Fruit fly (Drosophila melanogaster) whole organism, adult: ENCODE results near the gene Dhps.

ENCODE experiments used
- CG11617 ChIP-seq: fragments of 200-800 bp; sonication (Bioruptor generic); optimal IDR thresholded peaks from 2 replicates; lab custom pipeline; 2017; ENCODE audit warnings: mild to moderate bottlenecking, missing biosample characterization, missing genetic modification reagents, missing genetic modification characterization
- CG12768 ChIP-seq: fragments of 200-800 bp; sonication (Bioruptor generic); optimal IDR thresholded peaks from 2 replicates; lab custom pipeline; 2017; ENCODE audit warnings: missing biosample characterization, missing genetic modification characterization, mild to moderate bottlenecking, moderate library complexity, missing genetic modification reagents
- CG14711 ChIP-seq: fragments of 200-800 bp; sonication (Bioruptor generic); optimal IDR thresholded peaks from 2 replicates; lab custom pipeline; 2018; ENCODE audit warnings: missing biosample characterization, mild to moderate bottlenecking, missing genetic modification characterization, moderate library complexity
- CG1620 ChIP-seq: fragments of 200-800 bp; sonication (Bioruptor generic); optimal IDR thresholded peaks from 2 replicates; lab custom pipeline; 2016; ENCODE audit warnings: missing biosample characterization, missing genetic modification characterization
- CG33017 ChIP-seq: fragments of 200-800 bp; sonication (Bioruptor generic); optimal IDR thresholded peaks from 2 replicates; lab custom pipeline; 2018; ENCODE audit warnings: missing biosample characterization, mild to moderate bottlenecking, missing genetic modification characterization, moderate library complexity
- CG5204 ChIP-seq: fragments of 200-800 bp; sonication (Bioruptor generic); optimal IDR thresholded peaks from 2 replicates; lab custom pipeline; 2016; ENCODE audit warnings: missing biosample characterization, missing genetic modification characterization
- CG7045 ChIP-seq: fragments of 200-800 bp; sonication (Bioruptor generic); optimal IDR thresholded peaks from 2 replicates; lab custom pipeline; 2017; ENCODE audit warnings: missing biosample characterization, mild to moderate bottlenecking, missing genetic modification characterization
- CG7101 ChIP-seq: fragments of 200-800 bp; sonication (Bioruptor generic); optimal IDR thresholded peaks from 2 replicates; lab custom pipeline; 2018; ENCODE audit warnings: missing biosample characterization, mild to moderate bottlenecking, missing genetic modification characterization, moderate library complexity
- Clk ChIP-seq: fragments of 200-800 bp; sonication (Bioruptor generic); optimal IDR thresholded peaks from 2 replicates; lab custom pipeline; 2017; ENCODE audit warnings: missing biosample characterization, missing genetic modification characterization
- Crg-1 ChIP-seq: fragments of 200-800 bp; sonication (Bioruptor generic); optimal IDR thresholded peaks from 2 replicates; lab custom pipeline; 2016; ENCODE audit warnings: missing biosample characterization, missing genetic modification characterization
- Hr96 ChIP-seq: fragments of 200-800 bp; sonication (Bioruptor generic); optimal IDR thresholded peaks from 2 replicates; lab custom pipeline; 2016; ENCODE audit warnings: missing biosample characterization, missing genetic modification characterization
- Mnt ChIP-seq: fragments of 200-800 bp; sonication (Bioruptor generic); optimal IDR thresholded peaks from 2 replicates; lab custom pipeline; 2016; ENCODE audit warnings: missing biosample characterization, mild to moderate bottlenecking, missing genetic modification characterization
- bab1 ChIP-seq: fragments of 200-800 bp; sonication (Bioruptor generic); optimal IDR thresholded peaks from 3 replicates; lab custom pipeline; 2019; ENCODE audit warnings: missing biosample characterization, mild to moderate bottlenecking, missing genetic modification characterization, moderate library complexity
- cic ChIP-seq: fragments of 200-800 bp; sonication (Bioruptor generic); optimal IDR thresholded peaks from 2 replicates; lab custom pipeline; 2017; ENCODE audit warnings: missing biosample characterization, mild to moderate bottlenecking, missing genetic modification characterization, moderate library complexity
- cnc ChIP-seq, 2 experiments: fragments of >200 bp; optimal IDR thresholded peaks; 2 replicates each; lab custom pipeline; 2017
- kay ChIP-seq: fragments of 200-800 bp; sonication (Bioruptor generic); peaks from one replicate; lab custom pipeline; 2016; ENCODE audit warnings: missing biosample characterization, missing genetic modification characterization, borderline replicate concordance
- ovo ChIP-seq: fragments of 200-800 bp; sonication (Bioruptor generic); optimal IDR thresholded peaks from 2 replicates; lab custom pipeline; 2016; ENCODE audit warnings: missing biosample characterization, missing genetic modification characterization
- pad ChIP-seq: fragments of 200-800 bp; sonication (Bioruptor generic); optimal IDR thresholded peaks from 3 replicates; lab custom pipeline; 2017; ENCODE audit warnings: missing biosample characterization, missing genetic modification characterization, mild to moderate bottlenecking, moderate library complexity, missing genetic modification reagents
- tj ChIP-seq: fragments of 200-800 bp; sonication (Bioruptor generic); optimal IDR thresholded peaks from 3 replicates; lab custom pipeline; 2017; ENCODE audit warnings: missing biosample characterization, mild to moderate bottlenecking, missing genetic modification characterization, moderate library complexity
- toe ChIP-seq: fragments of 200-800 bp; sonication (Bioruptor generic); optimal IDR thresholded peaks from 2 replicates; lab custom pipeline; 2016; ENCODE audit warnings: missing biosample characterization, missing genetic modification characterization

The Dhps gene

DNA sequence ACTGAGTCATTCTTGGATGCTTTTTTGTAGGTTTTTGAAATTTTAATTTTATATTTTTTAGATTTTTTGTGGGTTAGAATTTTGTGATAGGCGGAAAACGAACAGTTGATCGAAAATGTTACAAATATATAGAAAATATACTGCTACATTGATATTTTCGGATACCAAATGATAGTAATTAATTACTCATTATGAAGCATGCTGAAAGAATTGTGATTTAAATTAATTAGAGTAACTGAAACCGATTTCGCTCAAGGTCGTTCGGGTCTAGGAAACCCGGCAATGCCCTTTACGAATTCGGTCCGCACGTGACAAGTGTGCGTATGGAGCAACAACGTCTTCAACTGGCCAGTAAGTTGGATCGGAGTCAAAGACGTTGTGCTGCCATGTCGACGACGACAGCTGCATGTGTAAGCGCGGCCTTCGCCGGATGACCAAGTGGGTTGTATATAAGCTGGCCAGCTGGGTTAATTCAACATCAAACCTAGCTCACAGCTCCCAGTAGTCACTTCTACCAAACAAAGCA, 4.4 kb downstream of the Dhps start, which contains the start of the genes CG7366 and CG13679:
Gene CG7366, minus strand, starts transcription at position 101 of the 526 bp plus-strand sequence.
Gene CG13679, plus strand, starts transcription at position 476 of the 526 bp plus-strand sequence.
- TF ChIP-seq Mnt (GFP tag; lab: Kevin White, UChicago) (no peak), pad (no peak), Crg-1 (GFP tag; lab: Kevin White, UChicago) (no peak), cnc (optimal IDR thresholded peaks at IDR 0.05; lab: Kevin White, UChicago) (no peak), CG12768 (GFP tag; lab: Kevin White, UChicago) (no peak), ovo (GFP tag; lab: Kevin White, UChicago) (no peak), CG14711 (tag; lab: Kevin White, UChicago) (no peak), CG5204 (no peak), CG1620 (GFP tag; lab: Kevin White, UChicago) (no peak), Clk (GFP tag; lab: Kevin White, UChicago) (no peak), CG33017 (tag; lab: Kevin White, UChicago) (no peak), CG11617 (no peak), bab1 (GFP tag; lab: Kevin White, UChicago) (no peak), toe (GFP tag; lab: Kevin White, UChicago) (no peak), tj (GFP tag; lab: Kevin White, UChicago) (no peak)

DNA sequence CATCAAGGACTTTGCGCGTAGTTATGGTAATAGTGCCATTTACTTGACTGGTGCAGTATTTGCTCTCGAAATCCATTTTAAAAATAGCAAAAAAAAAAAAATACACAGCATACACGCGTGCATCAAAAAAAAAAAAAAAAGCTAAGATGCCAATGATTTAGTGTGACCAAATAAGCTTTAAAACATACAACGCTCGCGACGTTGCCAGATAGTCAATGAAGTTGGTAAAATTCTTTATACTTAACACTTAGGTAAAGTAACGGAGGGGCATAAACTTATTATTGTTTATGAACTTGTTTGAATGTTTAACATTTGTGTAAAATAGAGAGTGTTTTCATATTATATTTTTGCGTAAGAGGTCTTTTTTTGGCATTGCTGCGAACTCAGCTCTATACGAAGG, 12.6 kb downstream of the Dhps start, which contains the start of gene tut:
Gene tut, minus strand, starts transcription at position 148 of the 400 bp plus-strand sequence.
- TF ChIP-seq CG7101 (no peak), toe (GFP tag; lab: Kevin White, UChicago) (no peak), Clk (GFP tag; lab: Kevin White, UChicago) (no peak), kay (GFP tag; lab: Kevin White, UChicago) (no peak), CG14711 (tag; lab: Kevin White, UChicago) (no peak), tj (GFP tag; lab: Kevin White, UChicago) (no peak), CG7045 (GFP tag; lab: Kevin White, UChicago) (no peak), Crg-1 (GFP tag; lab: Kevin White, UChicago) (no peak), CG33017 (tag; lab: Kevin White, UChicago) (no peak), CG5204 (no peak)

DNA sequence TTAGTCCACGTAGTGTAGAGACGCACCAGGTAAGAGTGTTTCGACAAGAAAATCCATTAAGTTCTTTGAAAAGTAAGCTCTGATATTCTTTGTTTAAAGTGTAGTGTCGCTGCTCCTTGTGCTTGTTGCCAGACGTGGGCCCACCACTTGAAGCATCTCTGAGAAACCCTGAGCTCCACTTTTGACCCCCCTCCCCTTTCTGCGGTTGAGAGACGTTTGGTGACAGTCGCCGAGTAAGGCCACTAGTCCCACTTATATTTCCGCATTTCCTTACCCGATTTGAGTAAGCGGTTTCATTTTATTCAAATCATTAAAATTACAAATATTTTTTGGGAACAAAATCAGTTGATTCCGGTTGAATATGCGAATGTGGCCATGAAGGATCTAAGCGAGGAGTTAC, 13.6 kb downstream of the Dhps start, which contains the start of gene CG8006:
Gene CG8006, plus strand, starts transcription at position 301 of the 400 bp plus-strand sequence.
- TF ChIP-seq toe (GFP tag; lab: Kevin White, UChicago): no peak
- no peak for TF ChIP-seq CG5204
- TF ChIP-seq Mnt (GFP tag; lab: Kevin White, UChicago): no peak
- no peak for TF ChIP-seq Crg-1 (GFP tag; lab: Kevin White, UChicago)
- TF ChIP-seq tj (GFP tag; lab: Kevin White, UChicago): no peak
- TF ChIP-seq CG14711 (tag; lab: Kevin White, UChicago): no peak
- no peak for TF ChIP-seq ovo (GFP tag; lab: Kevin White, UChicago)
- no peak for TF ChIP-seq CG12768 (GFP tag; lab: Kevin White, UChicago)
- TF ChIP-seq Clk (GFP tag; lab: Kevin White, UChicago): no peak
- TF ChIP-seq CG7101: no peak
- TF ChIP-seq cnc (optimal IDR thresholded peaks at IDR 0.05; lab: Kevin White, UChicago): no peak

DNA sequence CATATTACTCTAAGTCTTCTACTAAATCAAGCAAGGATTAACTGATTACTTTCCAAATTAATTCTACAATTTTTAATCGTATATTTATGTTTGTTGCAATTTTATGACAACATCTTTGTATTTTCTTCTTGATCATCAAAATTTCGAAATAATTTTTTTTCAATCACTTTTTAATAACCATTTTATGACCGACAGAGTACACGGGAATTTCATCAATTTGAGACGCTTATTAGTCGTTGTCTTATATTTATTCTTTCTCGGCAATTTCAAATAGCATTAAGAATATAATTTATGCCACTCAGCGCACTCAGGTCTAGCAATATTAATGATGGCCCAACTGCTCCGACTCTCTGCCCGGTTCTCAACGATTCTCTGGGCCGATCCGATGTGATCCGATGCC, 17.0 kb downstream of the Dhps start, which contains the start of gene CG8012:
Gene CG8012, plus strand, starts transcription at position 301 of the 400 bp plus-strand sequence.
- TF ChIP-seq Crg-1 (GFP tag; lab: Kevin White, UChicago) (no peak), Clk (GFP tag; lab: Kevin White, UChicago) (no peak), cic (GFP tag; lab: Kevin White, UChicago) (no peak), Mnt (GFP tag; lab: Kevin White, UChicago) (no peak), kay (GFP tag; lab: Kevin White, UChicago) (no peak), toe (GFP tag; lab: Kevin White, UChicago) (no peak), cnc (optimal IDR thresholded peaks at IDR 0.05; lab: Kevin White, UChicago) (no peak), Hr96 (GFP tag; lab: Kevin White, UChicago) (no peak), bab1 (GFP tag; lab: Kevin White, UChicago) (no peak), CG12768 (GFP tag; lab: Kevin White, UChicago) (no peak)

DNA sequence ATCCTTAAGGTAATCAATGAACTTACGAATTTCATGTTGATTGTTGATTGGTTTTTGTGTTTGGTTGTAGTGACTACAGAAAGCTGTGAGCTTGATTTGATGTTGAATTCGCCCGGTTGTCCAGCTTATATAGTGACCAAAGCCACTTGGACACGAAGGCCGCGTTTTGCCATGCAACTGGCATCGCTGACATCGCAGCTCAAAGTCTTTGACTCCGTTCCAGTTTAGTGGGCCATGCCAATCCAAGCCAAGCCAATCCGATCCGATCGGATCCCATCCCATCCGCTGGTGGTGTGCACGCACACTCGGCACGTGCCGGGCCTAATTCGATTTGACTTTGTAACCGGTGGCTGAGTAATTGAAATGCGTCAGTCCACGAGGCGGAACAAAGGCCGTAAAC, 20.9 kb downstream of the Dhps start, which contains the start of gene CG13674:
Gene CG13674, minus strand, starts transcription at position 101 of the 400 bp plus-strand sequence.
- TF ChIP-seq tj (GFP tag; lab: Kevin White, UChicago): no peak
- TF ChIP-seq Clk (GFP tag; lab: Kevin White, UChicago): no peak
- no peak for TF ChIP-seq CG7101
- TF ChIP-seq pad: no peak
- TF ChIP-seq CG1620 (GFP tag; lab: Kevin White, UChicago): no peak
- no peak for TF ChIP-seq toe (GFP tag; lab: Kevin White, UChicago)
- TF ChIP-seq kay (GFP tag; lab: Kevin White, UChicago): no peak
- no peak for TF ChIP-seq ovo (GFP tag; lab: Kevin White, UChicago)
- TF ChIP-seq bab1 (GFP tag; lab: Kevin White, UChicago): no peak
- TF ChIP-seq CG12768 (GFP tag; lab: Kevin White, UChicago): no peak
- no peak for TF ChIP-seq cnc (optimal IDR thresholded peaks at IDR 0.05; lab: Kevin White, UChicago)
- TF ChIP-seq Hr96 (GFP tag; lab: Kevin White, UChicago): no peak
- no peak for TF ChIP-seq Mnt (GFP tag; lab: Kevin White, UChicago)
- no peak for TF ChIP-seq CG33017 (tag; lab: Kevin White, UChicago)
- TF ChIP-seq CG7045 (GFP tag; lab: Kevin White, UChicago): no peak
- TF ChIP-seq CG11617: no peak
- no peak for TF ChIP-seq Crg-1 (GFP tag; lab: Kevin White, UChicago)

DNA sequence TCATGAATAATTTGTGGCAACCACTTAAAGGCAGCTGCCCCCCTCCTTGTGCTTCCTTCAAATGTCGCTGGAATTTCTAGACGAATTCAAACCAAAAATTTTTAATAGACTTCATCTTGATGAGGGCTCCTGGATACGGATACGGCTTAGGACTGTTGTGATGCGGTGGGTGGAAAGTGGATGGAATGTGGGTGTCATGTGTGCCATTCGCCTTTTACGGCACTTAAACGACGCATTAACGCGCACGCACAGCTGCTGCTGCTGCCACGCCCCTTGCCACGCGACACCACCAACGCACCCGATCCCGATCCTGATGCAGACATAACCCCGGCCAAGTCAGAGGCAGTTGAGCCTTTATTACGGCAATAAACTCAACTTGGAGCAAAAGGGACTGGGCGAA, 21.7 kb downstream of the Dhps start:
- TF ChIP-seq Hr96 (GFP tag; lab: Kevin White, UChicago) (no peak), CG7045 (GFP tag; lab: Kevin White, UChicago) (no peak), CG12768 (GFP tag; lab: Kevin White, UChicago) (no peak), CG33017 (tag; lab: Kevin White, UChicago) (no peak), ovo (GFP tag; lab: Kevin White, UChicago) (no peak), toe (GFP tag; lab: Kevin White, UChicago) (no peak), cic (GFP tag; lab: Kevin White, UChicago) (no peak), CG5204 (no peak), CG1620 (GFP tag; lab: Kevin White, UChicago) (no peak), cnc (optimal IDR thresholded peaks at IDR 0.05; lab: Kevin White, UChicago) (no peak), pad (no peak), kay (GFP tag; lab: Kevin White, UChicago) (no peak), CG11617 (no peak), bab1 (GFP tag; lab: Kevin White, UChicago) (no peak), CG14711 (tag; lab: Kevin White, UChicago) (no peak), CG7101 (no peak), Mnt (GFP tag; lab: Kevin White, UChicago) (no peak), Crg-1 (GFP tag; lab: Kevin White, UChicago) (no peak)
